Fruit fly (Drosophila melanogaster): ENCODE results near the gene CG13970.

Gene CG13970

dm6 chr2L:20061018-20061657, 42.8 kb downstream of the CG13970 start, which contains the start of the genes barr and lok (continued):
- TF ChIP-seq vfl (GFP tag; optimal IDR thresholded peaks at IDR 0.05) = peak; percentile 19
- no peak for TF ChIP-seq Mes4 (GFP tag; optimal IDR thresholded peaks at IDR 0.05)
- no peak for TF ChIP-seq caup (GFP tag; optimal IDR thresholded peaks at IDR 0.05; ENCODE audit: severe bottlenecking)
- TF ChIP-seq br (optimal IDR thresholded peaks at IDR 0.05) = no peak
- TF ChIP-seq ato (GFP tag; IDR thresholded peaks at IDR 0.05; ENCODE audit: partially characterized antibody) = no peak
- TF ChIP-seq dysf (GFP tag; IDR thresholded peaks at IDR 0.05) = peak; percentile 49; the same call in 1 of the 3 replicates
- TF ChIP-seq CG7271 (tag; optimal IDR thresholded peaks at IDR 0.05) = no peak
- TF ChIP-seq ssp (GFP tag; IDR thresholded peaks at IDR 0.05) = peak; percentile 43; the same call in 1 of the 2 replicates
- TF ChIP-seq Lhr (GFP tag; optimal IDR thresholded peaks at IDR 0.05) = peak; percentile 49
- TF ChIP-seq Usf (GFP tag; optimal IDR thresholded peaks at IDR 0.05) = peak; percentile 20
- no peak for TF ChIP-seq ERR (GFP tag; optimal IDR thresholded peaks at IDR 0.05)
- TF ChIP-seq MTF-1 (GFP tag; optimal IDR thresholded peaks at IDR 0.05; ENCODE audit: borderline replicate concordance) = no peak
- no peak for TF ChIP-seq CG18764 (GFP tag; optimal IDR thresholded peaks at IDR 0.05)
- 0 out of 2 replicates have a peak, but pooled peaks have one; percentile 8 for TF ChIP-seq Scr (GFP tag; IDR thresholded peaks at IDR 0.05; ENCODE audit: partially characterized antibody)
- peak; percentile 71 for TF ChIP-seq Abd-B (GFP tag; optimal IDR thresholded peaks at IDR 0.05)
- peak; percentile 69 for TF ChIP-seq CG9727 (GFP tag; optimal IDR thresholded peaks at IDR 0.05)
- no peak for TF ChIP-seq dimm (GFP tag; IDR thresholded peaks at IDR 0.05)
- no peak for TF ChIP-seq Nf-YC (tag; optimal IDR thresholded peaks at IDR 0.05)
- peak; percentile 24 for TF ChIP-seq Bdp1 (GFP tag; optimal IDR thresholded peaks at IDR 0.05)
- TF ChIP-seq Chrac-16 (GFP tag; optimal IDR thresholded peaks at IDR 0.05) = peak; percentile 56
- TF ChIP-seq gem (tag; optimal IDR thresholded peaks at IDR 0.05) = peak; percentile 60
- TF ChIP-seq lmd (GFP tag; IDR thresholded peaks at IDR 0.05) = peak; percentile 46
- TF ChIP-seq tll (GFP tag; optimal IDR thresholded peaks at IDR 0.05) = peak in 1 of 2 experiments; percentile 86
- TF ChIP-seq sug (tag; optimal IDR thresholded peaks at IDR 0.05) = peak; percentile 63
- no peak for TF ChIP-seq CG12769 (tag; optimal IDR thresholded peaks at IDR 0.05)
- TF ChIP-seq knrl (GFP tag; IDR thresholded peaks at IDR 0.05; ENCODE audit: partially characterized antibody) = no peak
- TF ChIP-seq Dek (tag; optimal IDR thresholded peaks at IDR 0.05) = peak; percentile 19
- TF ChIP-seq croc (GFP tag; conservative IDR thresholded peaks at IDR 0.05) = peak; percentile 28; the same call in 2 of the 3 replicates
- TF ChIP-seq CG2116 (GFP tag; optimal IDR thresholded peaks at IDR 0.05) = peak; percentile 93
- peak; percentile 3 for TF ChIP-seq CG15011 (GFP tag; optimal IDR thresholded peaks at IDR 0.05)
- no peak for TF ChIP-seq Bgb (GFP tag; IDR thresholded peaks at IDR 0.05; ENCODE audit: partially characterized antibody)
- no peak for TF ChIP-seq CG16779 (GFP tag; IDR thresholded peaks at IDR 0.05)
- TF ChIP-seq nerfin-1 (tag; optimal IDR thresholded peaks at IDR 0.05) = peak; percentile 44
- TF ChIP-seq CG3726 (GFP tag; IDR thresholded peaks at IDR 0.05) = no peak
- peak; percentile 64 for TF ChIP-seq bcd (GFP tag; optimal IDR thresholded peaks at IDR 0.05)
- TF ChIP-seq mam (GFP tag; optimal IDR thresholded peaks at IDR 0.05) = peak; percentile 72
- TF ChIP-seq CG1603 (tag; optimal IDR thresholded peaks at IDR 0.05) = peak; percentile 17
- no peak for TF ChIP-seq CG31224 (GFP tag; IDR thresholded peaks at IDR 0.05)
- no peak for TF ChIP-seq CG11247 (GFP tag; IDR thresholded peaks at IDR 0.05)
- TF ChIP-seq Poxn (GFP tag; IDR thresholded peaks at IDR 0.05) = no peak
- TF ChIP-seq ac (GFP tag; optimal IDR thresholded peaks at IDR 0.05) = no peak
- no peak for TF ChIP-seq z (GFP tag; IDR thresholded peaks at IDR 0.05)
- no peak for TF ChIP-seq Elba2 (GFP tag; optimal IDR thresholded peaks at IDR 0.05)
- TF ChIP-seq CG17802 (tag; optimal IDR thresholded peaks at IDR 0.05) = peak; percentile 3
- TF ChIP-seq CG8089 (GFP tag; optimal IDR thresholded peaks at IDR 0.05) = peak; percentile 48
- TF ChIP-seq zen (tag; optimal IDR thresholded peaks at IDR 0.05) = peak; percentile 25
- TF ChIP-seq toy (GFP tag; IDR thresholded peaks at IDR 0.05) = no peak
- TF ChIP-seq gsb-n (tag; optimal IDR thresholded peaks at IDR 0.05) = no peak
- TF ChIP-seq ftz-f1 (GFP tag; optimal IDR thresholded peaks at IDR 0.05) = no peak

All from whole organism, embryonic.